Worm (Caenorhabditis elegans): ENCODE data around the gene mltn-5.

The mltn-5 gene

ce11 chrII:13956529-13956928, 31.5 kb downstream of the mltn-5 start (continued):
- TF ChIP-seq nhr-67 (tag; optimal IDR thresholded peaks at IDR 0.05) (no peak), nhr-28 (tag; optimal IDR thresholded peaks at IDR 0.05) (no peak), nfya-1 (tag; optimal IDR thresholded peaks at IDR 0.05; ENCODE audit: insufficient read depth) (peak; percentile 59)

- TF ChIP-seq zag-1 (tag; optimal IDR thresholded peaks at IDR 0.05) (no peak), elt-2 (tag; optimal IDR thresholded peaks at IDR 0.05) (peak; percentile 88), pqm-1 (tag; optimal IDR thresholded peaks at IDR 0.05) (peak; percentile 55), mdl-1 (tag; optimal IDR thresholded peaks at IDR 0.05) (no peak)
Observed at ce11 chrII:13957437-13957836, 32.4 kb downstream of the mltn-5 start, which contains the start of gene zip-3. Gene zip-3 (minus strand): TSS chrII:13957457.

DNA sequence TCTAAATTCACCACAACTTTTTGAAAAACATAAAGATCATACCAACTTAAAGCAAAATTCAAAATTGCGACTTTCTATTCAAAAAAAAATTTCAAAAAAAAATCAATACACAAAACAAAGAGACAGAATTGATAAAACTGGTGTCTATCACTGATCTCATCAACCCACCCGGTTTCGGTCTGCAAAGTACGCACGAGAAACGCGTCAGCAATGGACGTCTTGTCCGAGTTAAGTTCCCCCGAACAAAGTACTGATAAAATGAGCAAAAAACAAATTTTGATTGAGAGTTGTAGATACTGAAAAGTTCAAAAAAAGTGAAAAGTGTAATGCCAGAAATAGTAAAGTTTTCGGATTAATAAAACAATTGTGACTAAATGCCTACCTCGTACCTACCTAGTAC, 33.4 kb downstream of the mltn-5 start:
- TF ChIP-seq pqm-1 (tag; optimal IDR thresholded peaks at IDR 0.05) (peak; percentile 1), elt-2 (tag; optimal IDR thresholded peaks at IDR 0.05) (peak; percentile 62), hmg-11 (tag; optimal IDR thresholded peaks at IDR 0.05) (no peak), ceh-28 (tag; optimal IDR thresholded peaks at IDR 0.05) (peak; percentile 5)

DNA sequence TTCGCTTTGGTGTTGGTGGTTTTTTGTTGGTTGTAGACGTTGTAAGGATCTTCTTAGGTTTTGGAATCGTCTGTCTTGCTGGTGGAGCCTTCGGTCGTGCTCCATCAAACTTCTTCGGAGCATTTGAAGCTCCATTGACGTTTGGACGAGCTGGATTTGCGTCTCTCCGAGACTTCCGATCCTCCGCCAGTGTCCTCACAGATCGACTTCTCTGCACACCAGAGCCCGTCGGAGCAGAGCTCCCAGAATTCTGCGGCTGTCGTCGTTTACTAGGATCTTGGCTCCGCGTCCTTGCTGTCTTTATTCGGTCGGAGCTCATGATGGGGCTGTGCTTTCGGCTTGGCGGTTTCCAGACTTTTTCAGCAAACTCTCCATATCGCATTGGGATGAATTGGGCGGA, 36.6 kb downstream of the mltn-5 start:
- no peak for TF ChIP-seq nfya-1 (tag; optimal IDR thresholded peaks at IDR 0.05; ENCODE audit: insufficient read depth)

DNA sequence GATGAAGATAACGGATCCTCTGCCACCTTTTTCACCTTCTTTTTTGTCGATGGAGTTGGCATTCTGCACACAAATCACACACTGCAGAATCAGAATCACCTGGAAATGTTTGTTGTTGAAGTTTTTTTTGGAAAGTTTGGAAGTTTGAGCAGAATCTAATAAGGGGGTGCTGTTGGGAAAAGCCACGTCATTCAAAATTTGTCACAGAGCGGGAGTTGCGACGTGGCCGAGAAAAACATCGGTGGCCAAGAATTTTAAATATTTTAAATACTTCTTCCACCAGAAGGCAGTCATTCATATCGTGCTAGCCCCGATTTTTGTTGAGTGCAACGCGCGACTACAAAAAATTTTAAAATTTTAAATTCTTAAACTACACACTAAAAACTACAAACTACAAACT, 37.3 kb downstream of the mltn-5 start, which contains the start of gene rpi-1:
Gene rpi-1 (minus strand): TSS at position 101 of the 400 bp plus-strand sequence.
- TF ChIP-seq eor-1 (tag; optimal IDR thresholded peaks at IDR 0.05), result no peak
- no peak for TF ChIP-seq R02D3.7 (tag; optimal IDR thresholded peaks at IDR 0.05)

ce11 chrII:13964325-13964724, 39.3 kb downstream of the mltn-5 start:
- no peak for TF ChIP-seq nhr-28 (tag; optimal IDR thresholded peaks at IDR 0.05)
- no peak for TF ChIP-seq nhr-43 (tag; optimal IDR thresholded peaks at IDR 0.05; ENCODE audit: poor library complexity, severe bottlenecking)
- TF ChIP-seq R02D3.7 (tag; optimal IDR thresholded peaks at IDR 0.05), result no peak
- TF ChIP-seq ama-1 (optimal IDR thresholded peaks at IDR 0.05), result no peak
- no peak for TF ChIP-seq ZK546.5 (tag; optimal IDR thresholded peaks at IDR 0.05)
- TF ChIP-seq snpc-4 (tag; optimal IDR thresholded peaks at IDR 0.05), result no peak
- TF ChIP-seq unc-39 (tag; optimal IDR thresholded peaks at IDR 0.05), result no peak
- TF ChIP-seq nhr-237 (tag; optimal IDR thresholded peaks at IDR 0.05), result no peak
- no peak for TF ChIP-seq fkh-2 (tag; optimal IDR thresholded peaks at IDR 0.05)
- no peak for TF ChIP-seq egl-5 (tag; optimal IDR thresholded peaks at IDR 0.05)
- TF ChIP-seq fkh-10 (GFP tag; optimal IDR thresholded peaks at IDR 0.05), result no peak
- no peak for TF ChIP-seq ceh-16 (tag; optimal IDR thresholded peaks at IDR 0.05)
- TF ChIP-seq sea-2 (GFP tag; optimal IDR thresholded peaks at IDR 0.05), result no peak
- TF ChIP-seq elt-3 (tag; optimal IDR thresholded peaks at IDR 0.05), result no peak
- TF ChIP-seq tbx-2 (tag; optimal IDR thresholded peaks at IDR 0.05), result no peak

DNA sequence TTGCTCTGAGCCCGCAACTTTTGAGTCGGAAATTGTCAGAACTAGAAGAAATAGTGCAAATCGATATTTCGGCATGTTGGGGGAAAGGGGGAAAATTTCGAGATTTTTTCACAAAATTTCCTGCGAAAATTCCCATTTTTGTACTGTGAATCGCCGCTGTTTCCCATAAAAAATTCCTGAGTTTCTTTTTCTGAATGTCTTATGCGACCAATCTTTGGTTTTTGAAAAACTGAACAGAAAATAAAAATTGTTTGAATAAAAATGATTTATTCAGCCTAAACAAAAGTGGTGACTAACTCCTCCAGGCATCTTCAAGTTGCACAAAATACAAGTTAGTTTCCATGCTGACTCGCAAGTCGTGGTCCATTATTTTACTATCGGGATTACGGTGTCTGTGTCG, 41.2 kb downstream of the mltn-5 start, which contains the start of gene W07G1.7:
Gene W07G1.7 (minus strand): TSS at position 101 of the 400 bp plus-strand sequence.
- no peak for TF ChIP-seq ceh-82 (tag; optimal IDR thresholded peaks at IDR 0.05)
- no peak for TF ChIP-seq aly-2 (tag; optimal IDR thresholded peaks at IDR 0.05)
- TF ChIP-seq nhr-77 (tag; optimal IDR thresholded peaks at IDR 0.05), result no peak
- no peak for TF ChIP-seq nhr-76 (tag; optimal IDR thresholded peaks at IDR 0.05)
- no peak for TF ChIP-seq nhr-11 (tag; optimal IDR thresholded peaks at IDR 0.05)
- TF ChIP-seq ztf-4 (tag; optimal IDR thresholded peaks at IDR 0.05), result no peak
- no peak for TF ChIP-seq fkh-10 (GFP tag; optimal IDR thresholded peaks at IDR 0.05)
- no peak for TF ChIP-seq fkh-2 (tag; optimal IDR thresholded peaks at IDR 0.05)
- TF ChIP-seq ztf-11 (tag; optimal IDR thresholded peaks at IDR 0.05), result no peak
- no peak for TF ChIP-seq tbx-2 (tag; optimal IDR thresholded peaks at IDR 0.05)
